Fruit fly (Drosophila melanogaster) whole organism, embryonic: ENCODE data around the gene NijB.

Experiments
- CG10431 ChIP-seq: fragments of 200-800 bp; sonication (Bioruptor generic); optimal IDR thresholded peaks from 3 replicates; lab custom pipeline; 2018; ENCODE audit warnings: missing biosample characterization, mild to moderate bottlenecking, missing genetic modification characterization
- CG10543 ChIP-seq: fragments of 200-800 bp; sonication (Bioruptor generic); optimal IDR thresholded peaks from 3 replicates; lab custom pipeline; 2017; ENCODE audit warnings: missing biosample characterization, mild to moderate bottlenecking, missing genetic modification characterization, moderate library complexity
- CG11456 ChIP-seq: fragments of 200-800 bp; sonication (Bioruptor generic); IDR thresholded peaks from 3 replicates; pipeline ENCODE4 v1.3.6; 2022; ENCODE audit warnings: missing biosample characterization, missing genetic modification characterization
- CG11504 ChIP-seq: fragments of 200-800 bp; sonication (Bioruptor generic); optimal IDR thresholded peaks from 3 replicates; lab custom pipeline; 2019; ENCODE audit warnings: missing biosample characterization, mild to moderate bottlenecking, missing genetic modification characterization, moderate library complexity
- CG12071 ChIP-seq: fragments of 200-800 bp; sonication (Bioruptor generic); optimal IDR thresholded peaks from 3 replicates; lab custom pipeline; 2018; ENCODE audit warnings: missing biosample characterization, mild to moderate bottlenecking, missing genetic modification characterization
- CG16779 ChIP-seq: fragments of 200-800 bp; sonication (Bioruptor generic); IDR thresholded peaks from 2 replicates; pipeline ENCODE4 v1.3.6; 2022; ENCODE audit warnings: missing biosample characterization, missing genetic modification characterization
- CG17186 ChIP-seq: fragments of 200-800 bp; sonication (Bioruptor generic); optimal IDR thresholded peaks from 3 replicates; lab custom pipeline; 2017; ENCODE audit warnings: missing biosample characterization, missing genetic modification reagents, missing genetic modification characterization
- CG17568 ChIP-seq: fragments of 200-800 bp; sonication (Bioruptor generic); optimal IDR thresholded peaks from 2 replicates; lab custom pipeline; 2018; ENCODE audit warnings: missing biosample characterization, mild to moderate bottlenecking, missing genetic modification characterization, moderate library complexity
- CG18262 ChIP-seq: fragments of 200-800 bp; optimal IDR thresholded peaks from 3 replicates; lab custom pipeline; 2019; ENCODE audit warnings: missing biosample characterization, mild to moderate bottlenecking, missing genetic modification characterization, moderate library complexity
- CG2120 ChIP-seq: fragments of 200-800 bp; sonication (Bioruptor generic); optimal IDR thresholded peaks from 3 replicates; lab custom pipeline; 2016; ENCODE audit warnings: missing biosample characterization, missing genetic modification characterization
- CG4854 ChIP-seq: fragments of 200-800 bp; sonication (Bioruptor generic); optimal IDR thresholded peaks from 2 replicates; lab custom pipeline; 2016; ENCODE audit warnings: missing biosample characterization, missing genetic modification characterization, inconsistent platforms
- CG6683 ChIP-seq: fragments of 200-800 bp; sonication (Bioruptor generic); optimal IDR thresholded peaks from 2 replicates; lab custom pipeline; 2017; ENCODE audit warnings: missing biosample characterization, mild to moderate bottlenecking, missing genetic modification characterization, missing genetic modification reagents
- CG7357 ChIP-seq: fragments of 200-800 bp; sonication (Bioruptor generic); IDR thresholded peaks from 3 replicates; pipeline ENCODE4 v1.3.6; 2022; ENCODE audit warnings: missing biosample characterization, missing genetic modification characterization
- CG7963 ChIP-seq: fragments of 200-800 bp; sonication (Bioruptor generic); IDR thresholded peaks from 3 replicates; pipeline ENCODE4 v1.3.6; 2022; ENCODE audit warnings: missing biosample characterization, missing genetic modification characterization; ENCODE audit not compliant: partially characterized antibody
- CG9727 ChIP-seq: fragments of 200-800 bp; sonication (Bioruptor generic); optimal IDR thresholded peaks from 3 replicates; lab custom pipeline; 2017; ENCODE audit warnings: missing biosample characterization, mild to moderate bottlenecking, missing genetic modification characterization
- CG9817 ChIP-seq: fragments of 200-800 bp; sonication (Bioruptor generic); optimal IDR thresholded peaks from 2 replicates; lab custom pipeline; 2018; ENCODE audit warnings: missing biosample characterization, mild to moderate bottlenecking, missing genetic modification characterization, moderate library complexity
- Dad ChIP-seq: fragments of 200-800 bp; sonication (Bioruptor generic); optimal IDR thresholded peaks from 3 replicates; lab custom pipeline; 2016; ENCODE audit warnings: missing biosample characterization, missing genetic modification characterization
- Drgx ChIP-seq: fragments of 200-800 bp; sonication (Bioruptor generic); IDR thresholded peaks from 2 replicates; pipeline ENCODE4 v1.3.6; 2022; ENCODE audit warnings: missing biosample characterization, missing genetic modification characterization
- Eip74EF ChIP-seq, 2 experiments: fragments of 200-800 bp in 1 of 2; fragments of >200 bp in 1 of 2; sonication (Bioruptor generic) in 1 of 2; optimal IDR thresholded peaks; 2 replicates each; lab custom pipeline; 2017 to 2019; ENCODE audit warnings: missing biosample characterization in 2 of 2, missing genetic modification characterization in 2 of 2, mild to moderate bottlenecking in 1 of 2, moderate library complexity in 1 of 2
- Hr78 ChIP-seq, 2 experiments: fragments of 200-800 bp in 1 of 2; fragments of >200 bp in 1 of 2; sonication (Bioruptor generic) in 1 of 2; optimal IDR thresholded peaks; 2 replicates each; lab custom pipeline; 2017 to 2019; ENCODE audit warnings: missing biosample characterization in 2 of 2, missing genetic modification characterization in 2 of 2, mild to moderate bottlenecking in 1 of 2, moderate library complexity in 1 of 2
- Kr ChIP-seq: fragments of 200-800 bp; sonication (Bioruptor generic); optimal IDR thresholded peaks from 2 replicates; lab custom pipeline; 2017; ENCODE audit warnings: missing biosample characterization, mild to moderate bottlenecking, missing genetic modification characterization
- Lim3 ChIP-seq: fragments of 200-800 bp; sonication (Bioruptor generic); IDR thresholded peaks from 2 replicates; pipeline ENCODE4 v1.3.6; 2022; ENCODE audit warnings: missing biosample characterization, missing genetic modification characterization
- Max ChIP-seq: fragments of 200-800 bp; sonication (Bioruptor generic); optimal IDR thresholded peaks from 2 replicates; lab custom pipeline; 2016; ENCODE audit warnings: missing biosample characterization, mild to moderate bottlenecking, missing genetic modification characterization
- Meics ChIP-seq: fragments of 200-800 bp; sonication (Bioruptor generic); optimal IDR thresholded peaks from 2 replicates; lab custom pipeline; 2017; ENCODE audit warnings: missing biosample characterization, mild to moderate bottlenecking, missing genetic modification characterization
- NFAT ChIP-seq: fragments of 200-800 bp; sonication (Bioruptor generic); IDR thresholded peaks from 2 replicates; pipeline ENCODE4 v1.3.6; 2022; ENCODE audit warnings: missing biosample characterization, missing genetic modification characterization
- Nf-YC ChIP-seq: fragments of 200-800 bp; optimal IDR thresholded peaks from 3 replicates; lab custom pipeline; 2019; ENCODE audit warnings: missing biosample characterization, mild to moderate bottlenecking, missing genetic modification characterization, moderate library complexity
- Oli ChIP-seq: fragments of 200-800 bp; sonication (Bioruptor generic); optimal IDR thresholded peaks from 2 replicates; lab custom pipeline; 2018; ENCODE audit warnings: missing biosample characterization, mild to moderate bottlenecking, missing genetic modification characterization, moderate library complexity
- Scr ChIP-seq: fragments of 200-800 bp; sonication (Bioruptor generic); IDR thresholded peaks from 2 replicates; pipeline ENCODE4 v1.3.6; 2022; ENCODE audit warnings: missing biosample characterization, missing genetic modification characterization; ENCODE audit not compliant: partially characterized antibody
- TFAM ChIP-seq: fragments of 200-800 bp; sonication (Bioruptor generic); optimal IDR thresholded peaks from 2 replicates; lab custom pipeline; 2017; ENCODE audit warnings: missing biosample characterization, missing genetic modification characterization, inconsistent platforms
- Tbp ChIP-seq: fragments of >200 bp; optimal IDR thresholded peaks from 2 replicates; lab custom pipeline; 2018; ENCODE audit warnings: missing biosample characterization, missing genetic modification characterization
- Trl ChIP-seq, 3 experiments: fragments of >200 bp in 2 of 3; fragments of 200-800 bp in 1 of 3; sonication (Bioruptor generic) in 1 of 3; optimal IDR thresholded peaks; 2 replicates in 1 of 3; 3 replicates in 2 of 3; lab custom pipeline; 2016 to 2017; ENCODE audit warnings: missing biosample characterization in 1 of 3, missing genetic modification characterization in 1 of 3
- cad ChIP-seq: fragments of >200 bp; optimal IDR thresholded peaks from 2 replicates; lab custom pipeline; 2017; ENCODE audit warnings: missing biosample characterization, missing genetic modification characterization
- cas ChIP-seq: fragments of 200-800 bp; sonication (Bioruptor generic); IDR thresholded peaks from 2 replicates; pipeline ENCODE4 v1.3.6; 2022; ENCODE audit warnings: missing biosample characterization, missing genetic modification characterization
- chinmo ChIP-seq: fragments of 200-800 bp; sonication (Bioruptor generic); IDR thresholded peaks from 4 replicates; pipeline ENCODE4 v1.3.6; 2022; ENCODE audit warnings: missing biosample characterization, missing genetic modification characterization; ENCODE audit not compliant: partially characterized antibody
- corto ChIP-seq: fragments of 200-800 bp; sonication (Bioruptor generic); optimal IDR thresholded peaks from 2 replicates; lab custom pipeline; 2016; ENCODE audit warnings: missing biosample characterization, mild to moderate bottlenecking, missing genetic modification characterization, moderate library complexity
- da ChIP-seq: fragments of 200-800 bp; sonication (Bioruptor generic); optimal IDR thresholded peaks from 2 replicates; lab custom pipeline; 2016; ENCODE audit warnings: missing biosample characterization, missing genetic modification characterization
- dimm ChIP-seq: fragments of 200-800 bp; sonication (Bioruptor generic); IDR thresholded peaks from 2 replicates; pipeline ENCODE4 v1.3.6; 2022; ENCODE audit warnings: missing biosample characterization, missing genetic modification characterization
- gfzf ChIP-seq: fragments of 200-800 bp; sonication (Bioruptor generic); optimal IDR thresholded peaks from 2 replicates; lab custom pipeline; 2016; ENCODE audit warnings: missing biosample characterization, mild to moderate bottlenecking, missing genetic modification characterization, moderate library complexity
- gro ChIP-seq: fragments of 200-800 bp; sonication (Bioruptor generic); optimal IDR thresholded peaks from 2 replicates; lab custom pipeline; 2016; ENCODE audit warnings: missing biosample characterization, missing genetic modification characterization
- insv ChIP-seq, 2 experiments: fragments of 200-800 bp; sonication (Bioruptor generic); optimal IDR thresholded peaks; 3 replicates each; lab custom pipeline; 2016 to 2018; ENCODE audit warnings: missing biosample characterization in 2 of 2, missing genetic modification characterization in 2 of 2
- jumu ChIP-seq: fragments of 200-800 bp; sonication (Bioruptor generic); optimal IDR thresholded peaks from 3 replicates; lab custom pipeline; 2016; ENCODE audit warnings: missing biosample characterization, missing genetic modification characterization
- klu ChIP-seq: fragments of 200-800 bp; sonication (Bioruptor generic); IDR thresholded peaks from 2 replicates; pipeline ENCODE4 v1.3.6; 2022; ENCODE audit warnings: missing biosample characterization, missing genetic modification characterization
- luna ChIP-seq: fragments of 200-800 bp; sonication (Bioruptor generic); optimal IDR thresholded peaks from 2 replicates; lab custom pipeline; 2016; ENCODE audit warnings: missing biosample characterization, missing genetic modification characterization
- pfk ChIP-seq: fragments of 200-800 bp; sonication (Bioruptor generic); optimal IDR thresholded peaks from 2 replicates; lab custom pipeline; 2018; ENCODE audit warnings: missing biosample characterization, mild to moderate bottlenecking, missing genetic modification characterization, moderate library complexity
- pum ChIP-seq: fragments of 200-800 bp; sonication (Bioruptor generic); optimal IDR thresholded peaks from 2 replicates; lab custom pipeline; 2016; ENCODE audit warnings: missing biosample characterization, missing genetic modification characterization
- salm ChIP-seq: fragments of 200-800 bp; sonication (Bioruptor generic); optimal IDR thresholded peaks from 2 replicates; lab custom pipeline; 2018; ENCODE audit warnings: missing biosample characterization, mild to moderate bottlenecking, missing genetic modification characterization
- sima ChIP-seq: fragments of 200-800 bp; sonication (Bioruptor generic); optimal IDR thresholded peaks from 2 replicates; lab custom pipeline; 2016; ENCODE audit warnings: missing biosample characterization, missing genetic modification characterization
- so ChIP-seq: fragments of 200-800 bp; sonication (Bioruptor generic); IDR thresholded peaks from 3 replicates; pipeline ENCODE4 v1.3.6; 2022; ENCODE audit warnings: missing biosample characterization, missing genetic modification characterization
- sug ChIP-seq: fragments of 200-800 bp; optimal IDR thresholded peaks from 2 replicates; lab custom pipeline; 2019; ENCODE audit warnings: missing biosample characterization, mild to moderate bottlenecking, missing genetic modification characterization, moderate library complexity
- tup ChIP-seq: fragments of 200-800 bp; sonication (Bioruptor generic); optimal IDR thresholded peaks from 2 replicates; lab custom pipeline; 2016; ENCODE audit warnings: missing biosample characterization, mild to moderate bottlenecking, missing genetic modification characterization, moderate library complexity
- unc-4 ChIP-seq: fragments of 200-800 bp; sonication (Bioruptor generic); IDR thresholded peaks from 2 replicates; pipeline ENCODE4 v1.3.6; 2022; ENCODE audit warnings: missing biosample characterization, missing genetic modification characterization; ENCODE audit not compliant: partially characterized antibody

NijB gene

dm6 chr3L:18895079-18895478 is 2.9 kb downstream of the NijB start (continued):
- no peak for TF ChIP-seq CG10431 (GFP tag; lab: Kevin White, UChicago)
- TF ChIP-seq pum (GFP tag; lab: Kevin White, UChicago), result no peak
- TF ChIP-seq gro (GFP tag; lab: Kevin White, UChicago), result no peak
- TF ChIP-seq CG17186 (GFP tag; lab: Kevin White, UChicago), result no peak
- no peak for TF ChIP-seq Hr78 (GFP tag; optimal IDR thresholded peaks at IDR 0.05; lab: Kevin White, UChicago)
- no peak for TF ChIP-seq cad (GFP tag; lab: Kevin White, UChicago)
- TF ChIP-seq CG11456 (GFP tag; lab: Robert Waterston, UW), result no peak
- TF ChIP-seq luna, result no peak
- no peak for TF ChIP-seq Eip74EF (GFP tag; optimal IDR thresholded peaks at IDR 0.05; lab: Kevin White, UChicago)
- no peak for TF ChIP-seq CG12071 (GFP tag; lab: Kevin White, UChicago)
- TF ChIP-seq CG4854 (GFP tag; lab: Kevin White, UChicago), result no peak
- TF ChIP-seq sug (tag; lab: Kevin White, UChicago), result peak; percentile 80
- no peak for TF ChIP-seq pfk (GFP tag; lab: Kevin White, UChicago)
- no peak for TF ChIP-seq CG11504
- TF ChIP-seq so, result 0 out of 3 replicates have a peak, but pooled peaks have one; percentile 22
- no peak for TF ChIP-seq klu
- no peak for TF ChIP-seq unc-4 (GFP tag; lab: Robert Waterston, UW)
- TF ChIP-seq gfzf (GFP tag; lab: Kevin White, UChicago), result no peak
- no peak for TF ChIP-seq cas (GFP tag; lab: Robert Waterston, UW)
- no peak for TF ChIP-seq NFAT
- TF ChIP-seq Nf-YC (tag; lab: Kevin White, UChicago), result peak; percentile 12
- no peak for TF ChIP-seq Tbp (GFP tag; lab: Kevin White, UChicago)
- TF ChIP-seq Lim3 (GFP tag; lab: Robert Waterston, UW), result no peak
- no peak for TF ChIP-seq CG6683 (GFP tag; lab: Kevin White, UChicago)
- TF ChIP-seq Trl (optimal IDR thresholded peaks at IDR 0.05; lab: Kevin White, UChicago), result peak in 1 of 2 experiments; percentile 41
- no peak for TF ChIP-seq Trl (GFP tag; optimal IDR thresholded peaks at IDR 0.05; lab: Kevin White, UChicago)
- TF ChIP-seq jumu (GFP tag; lab: Kevin White, UChicago), result no peak
- TF ChIP-seq salm (tag; lab: Kevin White, UChicago), result no peak
- TF ChIP-seq Scr (GFP tag; lab: Robert Waterston, UW), result no peak
- TF ChIP-seq CG16779 (GFP tag; lab: Robert Waterston, UW), result no peak
- no peak for TF ChIP-seq Dad
- TF ChIP-seq corto (GFP tag; lab: Kevin White, UChicago), result no peak
- TF ChIP-seq Drgx (GFP tag; lab: Robert Waterston, UW), result no peak
- TF ChIP-seq insv (GFP tag; optimal IDR thresholded peaks at IDR 0.05; lab: Kevin White, UChicago), result no peak
- TF ChIP-seq sima, result no peak
- TF ChIP-seq CG17568 (GFP tag; lab: Kevin White, UChicago), result no peak
- TF ChIP-seq CG7963 (GFP tag; lab: Robert Waterston, UW), result no peak
- TF ChIP-seq Meics (GFP tag; lab: Kevin White, UChicago), result no peak
- TF ChIP-seq CG10543 (GFP tag; lab: Kevin White, UChicago), result peak; percentile 21
- TF ChIP-seq CG18262 (tag; lab: Kevin White, UChicago), result no peak
- no peak for TF ChIP-seq CG9817
- no peak for TF ChIP-seq CG7357 (GFP tag; lab: Robert Waterston, UW)
- TF ChIP-seq chinmo (GFP tag; lab: Robert Waterston, UW), result peak; percentile 70; the same call in 1 of the 4 replicates
- TF ChIP-seq CG9727 (GFP tag; lab: Kevin White, UChicago), result no peak
- no peak for TF ChIP-seq Max (GFP tag; lab: Kevin White, UChicago)
- no peak for TF ChIP-seq CG2120 (GFP tag; lab: Kevin White, UChicago)
- no peak for TF ChIP-seq da
- no peak for TF ChIP-seq TFAM (GFP tag; lab: Kevin White, UChicago)
- TF ChIP-seq tup (GFP tag; lab: Kevin White, UChicago), result no peak
- no peak for TF ChIP-seq Kr (GFP tag; lab: Kevin White, UChicago)
- TF ChIP-seq Oli (tag; lab: Kevin White, UChicago), result no peak
- no peak for TF ChIP-seq dimm (GFP tag; lab: Robert Waterston, UW)
